Fruit fly (Drosophila melanogaster): ENCODE measurements around the gene Krn.
A peak's percentile ranks its signal among the peaks of the same experiment; 100 is the strongest.

DNA sequence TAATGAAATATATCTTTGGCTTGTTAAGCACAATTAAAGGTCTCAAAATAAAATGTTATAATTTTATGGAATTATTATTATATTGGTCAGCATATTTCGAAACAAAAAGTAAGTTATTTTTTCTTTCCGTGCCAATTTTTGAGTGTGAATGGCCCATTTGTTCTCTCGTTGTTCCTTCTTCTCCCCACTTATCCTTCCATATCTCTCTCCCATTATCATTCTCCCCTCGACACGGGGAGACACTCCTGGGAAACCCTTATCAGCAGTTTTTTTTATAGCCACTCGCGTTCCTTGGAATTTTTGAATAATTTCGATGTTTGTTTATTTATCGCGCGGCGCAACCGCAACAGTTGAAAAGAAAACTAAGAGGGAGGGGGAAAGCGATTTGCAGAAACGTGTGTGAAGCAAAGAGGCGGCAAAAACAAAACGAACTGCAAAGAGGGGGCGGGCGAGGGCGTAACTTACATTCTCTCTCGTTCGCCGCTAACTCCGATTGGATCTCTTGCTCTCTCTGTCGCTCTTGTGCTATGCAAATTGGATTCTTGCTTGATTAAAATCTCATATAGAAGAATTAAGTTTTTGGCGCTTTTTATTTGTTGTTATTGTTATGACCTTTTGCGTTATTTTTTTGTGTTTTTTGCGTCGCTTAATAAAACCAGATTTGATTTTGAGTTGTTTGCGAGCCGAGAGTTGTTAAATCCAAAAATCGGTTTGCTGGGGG is 13.7 kb upstream of the Krn start:
- 0 out of 3 replicates have a peak, but pooled peaks have one; percentile 43 for TF ChIP-seq ci (GFP tag; IDR thresholded peaks at IDR 0.05)
- TF ChIP-seq Ets65A (GFP tag) = no peak
- TF ChIP-seq eve (GFP tag; optimal IDR thresholded peaks at IDR 0.05) = no peak
- TF ChIP-seq CTCF (GFP tag; optimal IDR thresholded peaks at IDR 0.05) = no peak
- TF ChIP-seq slou (GFP tag; optimal IDR thresholded peaks at IDR 0.05) = no peak
- TF ChIP-seq ttk (GFP tag; IDR thresholded peaks at IDR 0.05) = no peak
- TF ChIP-seq CG6272 (GFP tag; IDR thresholded peaks at IDR 0.05) = no peak

Measured in whole organism, embryonic.